Worm (Caenorhabditis elegans) whole organism, L2 larva: Measurements from ENCODE around the gene srw-7.

Experiments used
- C34F6.9 ChIP-seq: fragments of 150-350 bp; optimal IDR thresholded peaks from 2 replicates; lab custom pipeline; 2014; ENCODE audit warnings: missing biosample characterization, missing genetic modification characterization
- F13H6.1 ChIP-seq: sonication (generic microtip); optimal IDR thresholded peaks from 2 replicates; lab custom pipeline; 2016; ENCODE audit warnings: missing genetic modification characterization, missing compliant biosample characterization
- R02D3.7 ChIP-seq: fragments of 150-350 bp; optimal IDR thresholded peaks from 2 replicates; lab custom pipeline; 2014; ENCODE audit warnings: missing biosample characterization, missing genetic modification characterization
- ZK546.5 ChIP-seq: sonication (generic microtip); optimal IDR thresholded peaks from 2 replicates; lab custom pipeline; 2017; ENCODE audit warnings: missing biosample characterization, missing genetic modification characterization
- alr-1 ChIP-seq: fragments of 150-350 bp; optimal IDR thresholded peaks from 2 replicates; lab custom pipeline; 2014; ENCODE audit warnings: missing biosample characterization, missing genetic modification characterization
- aly-2 ChIP-seq: fragments of 150-350 bp; optimal IDR thresholded peaks from 2 replicates; lab custom pipeline; 2014; ENCODE audit warnings: missing biosample characterization, missing genetic modification characterization
- ama-1 ChIP-seq: fragments of 150-350 bp; optimal IDR thresholded peaks from 2 replicates; lab custom pipeline; 2018; ENCODE audit warnings: inconsistent platforms
- ceh-16 ChIP-seq: fragments of 150-350 bp; optimal IDR thresholded peaks from 2 replicates; lab custom pipeline; 2014; ENCODE audit warnings: missing biosample characterization, missing genetic modification characterization
- ceh-82 ChIP-seq: fragments of 150-350 bp; optimal IDR thresholded peaks from 2 replicates; lab custom pipeline; 2014; ENCODE audit warnings: missing biosample characterization, missing genetic modification characterization
- egl-27 ChIP-seq: sonication (generic microtip); optimal IDR thresholded peaks from 3 replicates; lab custom pipeline; 2017; ENCODE audit warnings: missing biosample characterization, missing genetic modification reagents, missing genetic modification characterization
- elt-3 ChIP-seq: sonication (generic microtip); optimal IDR thresholded peaks from 2 replicates; lab custom pipeline; 2017; ENCODE audit warnings: missing biosample characterization, missing genetic modification characterization
- fos-1 ChIP-seq: fragments of 150-350 bp; optimal IDR thresholded peaks from 2 replicates; lab custom pipeline; 2014; ENCODE audit warnings: missing biosample characterization, missing genetic modification characterization
- gmeb-1 ChIP-seq: fragments of 150-350 bp; optimal IDR thresholded peaks from 2 replicates; lab custom pipeline; 2014; ENCODE audit warnings: missing biosample characterization, missing genetic modification characterization
- lin-11 ChIP-seq: fragments of 150-350 bp; sonication (generic microtip); optimal IDR thresholded peaks from 2 replicates; lab custom pipeline; 2014; ENCODE audit warnings: missing biosample characterization, missing genetic modification characterization, inconsistent platforms, mixed read lengths
- lin-39 ChIP-seq: fragments of 150-350 bp; optimal IDR thresholded peaks from 2 replicates; lab custom pipeline; 2014; ENCODE audit warnings: missing biosample characterization, missing genetic modification reagents, missing genetic modification characterization
- lsy-2 ChIP-seq, 2 experiments: fragments of 150-350 bp in 1 of 2; sonication (generic microtip) in 1 of 2; optimal IDR thresholded peaks; 2 replicates each; lab custom pipeline; 2014 to 2017; ENCODE audit warnings: missing biosample characterization in 2 of 2, missing genetic modification characterization in 2 of 2
- mab-5 ChIP-seq: fragments of 150-350 bp; optimal IDR thresholded peaks from 2 replicates; lab custom pipeline; 2014; ENCODE audit warnings: missing biosample characterization, missing genetic modification characterization
- mbf-1 ChIP-seq: sonication (generic microtip); optimal IDR thresholded peaks from 2 replicates; lab custom pipeline; 2017; ENCODE audit warnings: missing biosample characterization, missing genetic modification characterization
- nhr-10 ChIP-seq: sonication (generic microtip); optimal IDR thresholded peaks from 2 replicates; lab custom pipeline; 2017; ENCODE audit warnings: missing biosample characterization, missing genetic modification characterization
- nhr-11 ChIP-seq: fragments of 150-350 bp; optimal IDR thresholded peaks from 2 replicates; lab custom pipeline; 2014; ENCODE audit warnings: missing biosample characterization, missing genetic modification characterization
- nhr-12 ChIP-seq: fragments of 150-350 bp; optimal IDR thresholded peaks from 2 replicates; lab custom pipeline; 2014; ENCODE audit warnings: missing biosample characterization, missing genetic modification characterization
- nhr-129 ChIP-seq: fragments of 150-350 bp; optimal IDR thresholded peaks from 2 replicates; lab custom pipeline; 2014; ENCODE audit warnings: missing biosample characterization, missing genetic modification characterization
- nhr-21 ChIP-seq: fragments of 150-350 bp; optimal IDR thresholded peaks from 2 replicates; lab custom pipeline; 2014; ENCODE audit warnings: missing biosample characterization, missing genetic modification characterization
- nhr-23 ChIP-seq: fragments of 150-350 bp; optimal IDR thresholded peaks from 2 replicates; lab custom pipeline; 2014; ENCODE audit warnings: missing biosample characterization, missing genetic modification reagents, missing genetic modification characterization
- nhr-237 ChIP-seq: fragments of 150-350 bp; optimal IDR thresholded peaks from 2 replicates; lab custom pipeline; 2014; ENCODE audit warnings: missing biosample characterization, missing genetic modification characterization
- nhr-25 ChIP-seq: fragments of 150-350 bp; sonication (generic microtip); optimal IDR thresholded peaks from 3 replicates; lab custom pipeline; 2014; ENCODE audit warnings: missing biosample characterization, missing genetic modification characterization
- peb-1 ChIP-seq: fragments of 150-350 bp; optimal IDR thresholded peaks from 2 replicates; lab custom pipeline; 2014; ENCODE audit warnings: missing biosample characterization, missing genetic modification characterization
- sem-4 ChIP-seq: fragments of 150-350 bp; optimal IDR thresholded peaks from 2 replicates; lab custom pipeline; 2014; ENCODE audit warnings: missing biosample characterization, missing genetic modification reagents, missing genetic modification characterization
- sma-9 ChIP-seq, 2 experiments: fragments of 150-350 bp in 1 of 2; sonication (generic microtip) in 1 of 2; optimal IDR thresholded peaks; 2 replicates each; lab custom pipeline; 2014 to 2016; ENCODE audit warnings: missing genetic modification characterization in 2 of 2, mild to moderate bottlenecking in 1 of 2, missing biosample characterization in 1 of 2, missing compliant biosample characterization in 1 of 2, missing genetic modification reagents in 1 of 2, moderate library complexity in 1 of 2
- snpc-4 ChIP-seq: fragments of 150-350 bp; optimal IDR thresholded peaks from 2 replicates; lab custom pipeline; 2014; ENCODE audit warnings: missing biosample characterization, missing genetic modification characterization
- unc-39 ChIP-seq: fragments of 150-350 bp; optimal IDR thresholded peaks from 2 replicates; lab custom pipeline; 2014; ENCODE audit warnings: missing biosample characterization, missing genetic modification characterization
- unc-55 ChIP-seq: fragments of 150-350 bp; sonication (generic microtip); optimal IDR thresholded peaks from 3 replicates; lab custom pipeline; 2014; ENCODE audit warnings: missing biosample characterization, missing genetic modification reagents, missing genetic modification characterization
- unc-62 ChIP-seq: fragments of 150-350 bp; optimal IDR thresholded peaks from 2 replicates; lab custom pipeline; 2014; ENCODE audit warnings: missing biosample characterization, missing genetic modification reagents, missing genetic modification characterization
- zag-1 ChIP-seq: fragments of 150-350 bp; optimal IDR thresholded peaks from 2 replicates; lab custom pipeline; 2014; ENCODE audit warnings: missing biosample characterization, missing genetic modification characterization
- ztf-1 ChIP-seq: fragments of 200-800 bp; sonication (Bioruptor generic); conservative IDR thresholded peaks from 2 replicates; pipeline ENCODE4 v1.3.6; 2022; ENCODE audit warnings: missing genetic modification characterization, missing compliant biosample characterization
- ztf-11 ChIP-seq: sonication (generic microtip); optimal IDR thresholded peaks from 2 replicates; lab custom pipeline; 2017; ENCODE audit warnings: missing biosample characterization, missing genetic modification characterization

The srw-7 gene

ce11 chrV:3784167-3784734 lies 21.8 kb upstream of the srw-7 start, which contains the start of gene R08F11.1:
R08F11.1 (minus strand) TSS chrV:3784217.
- TF ChIP-seq gmeb-1: peak; percentile 15
- TF ChIP-seq snpc-4: no peak
- peak; percentile 26 for TF ChIP-seq fos-1
- TF ChIP-seq ztf-1 (GFP tag; lab: Robert Waterston, UW): no peak
- TF ChIP-seq nhr-21 (tag; lab: Kevin White, UChicago): no peak

ce11 chrV:3788538-3788937 lies 17.5 kb upstream of the srw-7 start:
- TF ChIP-seq lin-39 (tag; lab: Kevin White, UChicago): no peak
- no peak for TF ChIP-seq nhr-11 (tag; lab: Kevin White, UChicago)
- peak; percentile 21 for TF ChIP-seq C34F6.9 (tag; lab: Kevin White, UChicago)

ce11 chrV:3789770-3790169 lies 16.3 kb upstream of the srw-7 start, which contains the start of gene R08F11.7:
R08F11.7 (plus strand) TSS chrV:3790070.
- no peak for TF ChIP-seq unc-62 (GFP tag; lab: Kevin White, UChicago)
- TF ChIP-seq egl-27 (tag; lab: Kevin White, UChicago): no peak
- no peak for TF ChIP-seq fos-1

- TF ChIP-seq ceh-82 (tag; lab: Kevin White, UChicago) (no peak), mab-5 (tag; lab: Kevin White, UChicago) (no peak), ztf-11 (no peak), peb-1 (tag; lab: Kevin White, UChicago) (no peak), F13H6.1 (tag; lab: Kevin White, UChicago) (no peak), ama-1 (no peak), nhr-237 (tag; lab: Kevin White, UChicago) (no peak), lin-11 (tag; lab: Kevin White, UChicago) (no peak), nhr-25 (tag; lab: Kevin White, UChicago) (no peak), alr-1 (no peak), unc-55 (GFP tag; lab: Kevin White, UChicago) (no peak), nhr-10 (tag; lab: Kevin White, UChicago) (no peak), R02D3.7 (tag; lab: Kevin White, UChicago) (no peak), nhr-129 (tag; lab: Kevin White, UChicago) (no peak), nhr-23 (tag; lab: Kevin White, UChicago) (no peak), ceh-16 (tag; lab: Kevin White, UChicago) (no peak), zag-1 (tag; lab: Kevin White, UChicago) (no peak), nhr-11 (tag; lab: Kevin White, UChicago) (no peak), elt-3 (no peak), nhr-12 (tag; lab: Kevin White, UChicago) (no peak)
These were observed 15.6 kb upstream of the srw-7 start for ce11 chrV:3790424-3790823.

ce11 chrV:3799737-3800136 lies 6.3 kb upstream of the srw-7 start:
- TF ChIP-seq nhr-11 (tag; lab: Kevin White, UChicago): no peak
- no peak for TF ChIP-seq ceh-82 (tag; lab: Kevin White, UChicago)
- no peak for TF ChIP-seq unc-39 (tag; lab: Kevin White, UChicago)
- TF ChIP-seq gmeb-1: no peak
- no peak for TF ChIP-seq nhr-129 (tag; lab: Kevin White, UChicago)
- TF ChIP-seq egl-27 (tag; lab: Kevin White, UChicago): no peak
- TF ChIP-seq ztf-11: no peak
- no peak for TF ChIP-seq nhr-237 (tag; lab: Kevin White, UChicago)
- no peak for TF ChIP-seq mbf-1 (tag; lab: Kevin White, UChicago)
- TF ChIP-seq ZK546.5 (tag; lab: Kevin White, UChicago): no peak
- no peak for TF ChIP-seq alr-1
- TF ChIP-seq nhr-10 (tag; lab: Kevin White, UChicago): no peak
- no peak for TF ChIP-seq sma-9 (GFP tag; optimal IDR thresholded peaks at IDR 0.05; lab: Kevin White, UChicago)
- TF ChIP-seq sma-9 (tag; optimal IDR thresholded peaks at IDR 0.05; lab: Kevin White, UChicago): no peak
- no peak for TF ChIP-seq nhr-12 (tag; lab: Kevin White, UChicago)
- no peak for TF ChIP-seq aly-2 (tag; lab: Kevin White, UChicago)
- TF ChIP-seq sem-4 (tag; lab: Kevin White, UChicago): no peak
- no peak for TF ChIP-seq lin-11 (tag; lab: Kevin White, UChicago)
- no peak for TF ChIP-seq lsy-2 (tag; optimal IDR thresholded peaks at IDR 0.05; lab: Kevin White, UChicago)
- no peak for TF ChIP-seq elt-3
